Fruit fly (Drosophila melanogaster) whole organism, pupa: ENCODE data around the gene Lcch3.

Source experiments
- CG10348 ChIP-seq: fragments of 200-800 bp; sonication (Bioruptor generic); IDR thresholded peaks from 2 replicates; pipeline ENCODE4 v1.3.6; 2022; ENCODE audit warnings: missing biosample characterization, missing genetic modification characterization
- CG12605 ChIP-seq: fragments of 200-800 bp; sonication (Bioruptor generic); IDR thresholded peaks from 2 replicates; pipeline ENCODE4 v1.3.6; 2022; ENCODE audit warnings: missing biosample characterization, missing genetic modification characterization
- CG17806 ChIP-seq: fragments of 200-800 bp; sonication (Bioruptor generic); optimal IDR thresholded peaks from 2 replicates; lab custom pipeline; 2018; ENCODE audit warnings: missing biosample characterization, mild to moderate bottlenecking, missing genetic modification characterization, moderate library complexity
- CG4496 ChIP-seq: fragments of 200-800 bp; sonication (Bioruptor generic); IDR thresholded peaks from 3 replicates; pipeline ENCODE4 v1.3.6; 2022; ENCODE audit warnings: missing biosample characterization, missing genetic modification characterization
- CG8159 ChIP-seq: fragments of 200-800 bp; sonication (Bioruptor generic); optimal IDR thresholded peaks from 3 replicates; lab custom pipeline; 2018; ENCODE audit warnings: missing biosample characterization, mild to moderate bottlenecking, missing genetic modification characterization, moderate library complexity
- D1 ChIP-seq: fragments of 200-800 bp; sonication (Bioruptor generic); optimal IDR thresholded peaks from 2 replicates; lab custom pipeline; 2018; ENCODE audit warnings: missing biosample characterization, mild to moderate bottlenecking, missing genetic modification characterization, moderate library complexity
- EcR ChIP-seq: fragments of 200-800 bp; sonication (Bioruptor generic); optimal IDR thresholded peaks from 3 replicates; lab custom pipeline; 2019; ENCODE audit warnings: missing biosample characterization, missing genetic modification characterization, mild to moderate bottlenecking, moderate library complexity, missing genetic modification reagents
- Ets98B ChIP-seq: fragments of 200-800 bp; sonication (Bioruptor generic); IDR thresholded peaks from 2 replicates; pipeline ENCODE4 v1.3.6; 2022; ENCODE audit warnings: missing biosample characterization, missing genetic modification characterization

- TF ChIP-seq Ets98B (GFP tag; lab: Robert Waterston, UW) = no peak
- no peak for TF ChIP-seq CG4496 (GFP tag; lab: Robert Waterston, UW)
- TF ChIP-seq EcR (GFP tag; lab: Kevin White, UChicago) = no peak
- TF ChIP-seq CG17806 (tag; lab: Kevin White, UChicago) = no peak
- no peak for TF ChIP-seq D1 (tag; lab: Kevin White, UChicago)
- TF ChIP-seq CG12605 (GFP tag; lab: Robert Waterston, UW) = no peak
- TF ChIP-seq CG10348 (GFP tag; lab: Robert Waterston, UW) = no peak
- no peak for TF ChIP-seq CG8159 (tag; lab: Kevin White, UChicago)
These were observed 15.4 kb downstream of the Lcch3 start, which contains the start of gene Stim for dm6 chrX:15940105-15940955.
